Worm (Caenorhabditis elegans): ENCODE measurements around the gene frpr-14.

The frpr-14 gene

DNA sequence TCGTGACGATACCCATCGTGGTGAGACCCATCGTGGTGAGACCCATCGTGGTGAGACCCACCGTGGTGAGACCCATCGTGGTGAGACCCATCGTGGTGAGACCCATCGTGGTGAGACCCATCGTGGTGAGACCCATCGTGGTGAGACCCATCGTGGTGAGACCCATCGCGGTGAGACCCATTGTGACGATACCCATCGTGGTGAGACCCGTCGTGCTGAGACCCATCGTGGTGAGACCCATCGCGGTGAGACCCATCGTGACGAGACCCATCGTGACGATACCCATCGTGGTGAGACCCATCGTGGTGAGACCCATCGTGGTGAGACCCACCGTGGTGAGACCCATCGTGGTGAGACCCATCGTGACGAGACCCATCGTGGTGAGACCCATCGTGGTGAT lies 44.3 kb downstream of the frpr-14 start:
- peak; percentile 54; the same call in 1 of the 2 replicates for TF ChIP-seq ztf-6 (GFP tag; IDR thresholded peaks at IDR 0.05)
- 0 out of 2 replicates have a peak, but pooled peaks have one; percentile 56 for TF ChIP-seq lin-26 (GFP tag; IDR thresholded peaks at IDR 0.05)
- 0 out of 2 replicates have a peak, but pooled peaks have one; percentile 19 for TF ChIP-seq lir-1 (GFP tag; conservative IDR thresholded peaks at IDR 0.05)
- TF ChIP-seq F37B4.10 (GFP tag; IDR thresholded peaks at IDR 0.05): peak; percentile 90; the same call in 1 of the 2 replicates
- TF ChIP-seq cebp-2 (GFP tag; IDR thresholded peaks at IDR 0.05): peak; percentile 58; the same call in 1 of the 2 replicates
- peak; percentile 77 for TF ChIP-seq F33H1.4 (GFP tag; IDR thresholded peaks at IDR 0.05)
- TF ChIP-seq madf-3 (GFP tag; IDR thresholded peaks at IDR 0.05): peak; percentile 76
- peak; percentile 22; the same call in 1 of the 2 replicates for TF ChIP-seq madf-8 (GFP tag; conservative IDR thresholded peaks at IDR 0.05)
- peak; percentile 68 for TF ChIP-seq nfyb-1 (GFP tag; IDR thresholded peaks at IDR 0.05)
- peak; percentile 54 for TF ChIP-seq D2030.7 (GFP tag; IDR thresholded peaks at IDR 0.05)
- TF ChIP-seq C17E4.6 (GFP tag; IDR thresholded peaks at IDR 0.05): 0 out of 2 replicates have a peak, but pooled peaks have one; percentile 42
- TF ChIP-seq ztf-25 (GFP tag; IDR thresholded peaks at IDR 0.05): peak; percentile 81
- TF ChIP-seq egl-18 (GFP tag; IDR thresholded peaks at IDR 0.05): 0 out of 2 replicates have a peak, but pooled peaks have one; percentile 37
- TF ChIP-seq pbrm-1 (GFP tag; IDR thresholded peaks at IDR 0.05): 0 out of 2 replicates have a peak, but pooled peaks have one; percentile 30
- 0 out of 2 replicates have a peak, but pooled peaks have one; percentile 75 for TF ChIP-seq nhr-120 (GFP tag; IDR thresholded peaks at IDR 0.05)
- TF ChIP-seq sea-2 (GFP tag; IDR thresholded peaks at IDR 0.05): peak; percentile 72; the same call in 1 of the 2 replicates
- 0 out of 2 replicates have a peak, but pooled peaks have one; percentile 53 for TF ChIP-seq attf-3 (GFP tag; conservative IDR thresholded peaks at IDR 0.05)
- TF ChIP-seq bed-1 (GFP tag; IDR thresholded peaks at IDR 0.05): peak; percentile 93; the same call in 1 of the 2 replicates
- peak; percentile 52; the same call in 1 of the 2 replicates for TF ChIP-seq attf-6 (GFP tag; IDR thresholded peaks at IDR 0.05)
- 0 out of 2 replicates have a peak, but pooled peaks have one; percentile 32 for TF ChIP-seq B0019.2 (GFP tag; conservative IDR thresholded peaks at IDR 0.05)
- TF ChIP-seq ceh-58 (GFP tag; IDR thresholded peaks at IDR 0.05): peak; percentile 74; the same call in 1 of the 2 replicates
- peak; percentile 91 for TF ChIP-seq aptf-3 (GFP tag; IDR thresholded peaks at IDR 0.05)
- TF ChIP-seq ztf-28 (GFP tag; IDR thresholded peaks at IDR 0.05): peak; percentile 86
- peak; percentile 52; the same call in 1 of the 2 replicates for TF ChIP-seq Y79H2A.3 (GFP tag; conservative IDR thresholded peaks at IDR 0.05)
- TF ChIP-seq ceh-91 (GFP tag; IDR thresholded peaks at IDR 0.05): peak; percentile 72; the same call in 1 of the 2 replicates

DNA sequence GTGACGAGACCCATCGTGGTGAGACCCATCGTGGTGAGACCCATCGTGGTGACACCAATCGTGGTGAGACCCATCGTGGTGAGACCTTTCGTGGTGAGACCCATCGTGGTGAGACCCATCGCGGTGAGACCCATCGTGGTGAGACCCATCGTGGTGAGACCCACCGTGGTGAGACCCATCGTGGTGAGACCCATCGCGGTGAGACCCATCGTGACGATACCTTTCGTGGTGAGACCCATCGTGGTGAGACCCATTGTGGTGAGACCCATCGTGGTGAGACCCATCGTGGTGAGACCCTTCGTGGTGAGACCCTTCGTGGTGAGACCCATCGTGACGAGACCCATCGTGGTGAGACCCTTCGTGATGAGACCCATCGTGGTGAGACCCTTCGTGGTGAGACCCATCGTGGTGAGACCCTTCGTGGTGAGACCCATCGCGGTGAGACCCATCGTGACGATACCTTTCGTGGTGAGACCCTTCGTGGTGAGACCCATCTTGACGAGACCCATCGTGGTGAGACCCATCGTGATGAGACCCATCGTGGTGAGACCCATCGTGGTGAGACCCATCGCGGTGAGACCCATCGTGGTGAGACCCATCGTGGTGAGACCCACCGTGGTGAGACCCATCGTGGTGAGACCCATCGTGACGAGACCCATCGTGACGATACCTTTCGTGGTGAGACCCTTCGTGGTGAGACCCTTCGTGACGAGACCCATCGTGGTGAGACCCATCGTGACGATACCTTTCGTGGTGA lies 46.2 kb downstream of the frpr-14 start:
- 0 out of 2 replicates have a peak, but pooled peaks have one; percentile 31 for TF ChIP-seq ceh-100 (GFP tag; IDR thresholded peaks at IDR 0.05)
- 0 out of 2 replicates have a peak, but pooled peaks have one; percentile 47 for TF ChIP-seq let-526 (GFP tag; IDR thresholded peaks at IDR 0.05)
- TF ChIP-seq ztf-6 (GFP tag; IDR thresholded peaks at IDR 0.05): 0 out of 2 replicates have a peak, but pooled peaks have one; percentile 54
- peak; percentile 87; the same call in 1 of the 2 replicates for TF ChIP-seq lag-1 (GFP tag; IDR thresholded peaks at IDR 0.05)
- peak; percentile 85 for TF ChIP-seq Y53G8AR.9 (GFP tag; conservative IDR thresholded peaks at IDR 0.05)
- TF ChIP-seq egl-18 (GFP tag; IDR thresholded peaks at IDR 0.05): peak; percentile 74; the same call in 1 of the 2 replicates
- peak; percentile 79 for TF ChIP-seq ztf-28 (GFP tag; IDR thresholded peaks at IDR 0.05)
- TF ChIP-seq ceh-58 (GFP tag; IDR thresholded peaks at IDR 0.05): peak; percentile 98
- 0 out of 2 replicates have a peak, but pooled peaks have one; percentile 18 for TF ChIP-seq madf-6 (GFP tag; IDR thresholded peaks at IDR 0.05)
- TF ChIP-seq egrh-3 (GFP tag; IDR thresholded peaks at IDR 0.05): peak; percentile 81; the same call in 1 of the 2 replicates
- 0 out of 2 replicates have a peak, but pooled peaks have one; percentile 8 for TF ChIP-seq attf-3 (GFP tag; conservative IDR thresholded peaks at IDR 0.05)
- TF ChIP-seq ceh-91 (GFP tag; IDR thresholded peaks at IDR 0.05): peak; percentile 41; the same call in 1 of the 2 replicates
- peak; percentile 78 for TF ChIP-seq F33H1.4 (GFP tag; IDR thresholded peaks at IDR 0.05)
- TF ChIP-seq cebp-2 (GFP tag; IDR thresholded peaks at IDR 0.05): peak; percentile 84; the same call in 1 of the 2 replicates
- TF ChIP-seq ceh-40 (GFP tag; IDR thresholded peaks at IDR 0.05): peak; percentile 59; the same call in 1 of the 2 replicates
- TF ChIP-seq ztf-25 (GFP tag; IDR thresholded peaks at IDR 0.05): peak; percentile 64; the same call in 1 of the 2 replicates
- TF ChIP-seq mcd-1 (GFP tag; IDR thresholded peaks at IDR 0.05): 0 out of 2 replicates have a peak, but pooled peaks have one; percentile 10
- peak; percentile 73 for TF ChIP-seq lin-26 (GFP tag; IDR thresholded peaks at IDR 0.05)
- TF ChIP-seq C06A6.2 (GFP tag; conservative IDR thresholded peaks at IDR 0.05): peak; percentile 46; the same call in 1 of the 2 replicates
- peak; percentile 93 for TF ChIP-seq madf-3 (GFP tag; IDR thresholded peaks at IDR 0.05)
- TF ChIP-seq aptf-3 (GFP tag; IDR thresholded peaks at IDR 0.05): 0 out of 2 replicates have a peak, but pooled peaks have one; percentile 75
- 0 out of 2 replicates have a peak, but pooled peaks have one; percentile 74 for TF ChIP-seq nfya-2 (GFP tag; IDR thresholded peaks at IDR 0.05)
- 0 out of 2 replicates have a peak, but pooled peaks have one; percentile 20 for TF ChIP-seq Y95B8A.8 (GFP tag; IDR thresholded peaks at IDR 0.05)
- 0 out of 2 replicates have a peak, but pooled peaks have one; percentile 75 for TF ChIP-seq egl-44 (GFP tag; IDR thresholded peaks at IDR 0.05)
- 0 out of 2 replicates have a peak, but pooled peaks have one; percentile 22 for TF ChIP-seq C17E4.6 (GFP tag; IDR thresholded peaks at IDR 0.05)
- TF ChIP-seq aptf-2 (GFP tag; conservative IDR thresholded peaks at IDR 0.05): 0 out of 2 replicates have a peak, but pooled peaks have one; percentile 13
- TF ChIP-seq bed-1 (GFP tag; IDR thresholded peaks at IDR 0.05): peak; percentile 88; the same call in 1 of the 2 replicates
- 0 out of 2 replicates have a peak, but pooled peaks have one; percentile 44 for TF ChIP-seq K11D2.4 (GFP tag; IDR thresholded peaks at IDR 0.05)
- 0 out of 2 replicates have a peak, but pooled peaks have one; percentile 27 for TF ChIP-seq attf-6 (GFP tag; IDR thresholded peaks at IDR 0.05)
- peak; percentile 78; the same call in 1 of the 2 replicates for TF ChIP-seq F39B2.1 (GFP tag; IDR thresholded peaks at IDR 0.05)
- TF ChIP-seq madf-8 (GFP tag; conservative IDR thresholded peaks at IDR 0.05): peak; percentile 31
